Worm (Caenorhabditis elegans): ENCODE results near the gene nrf-5.

ce11 chrV:13803902-13804301 is 24.2 kb upstream of the nrf-5 start, which contains the start of gene swan-2:
- TF ChIP-seq unc-62 (GFP tag; optimal IDR thresholded peaks at IDR 0.05), result no peak
- TF ChIP-seq fkh-10 (GFP tag; optimal IDR thresholded peaks at IDR 0.05), result no peak
- TF ChIP-seq lin-39 (tag; optimal IDR thresholded peaks at IDR 0.05), result no peak
- TF ChIP-seq tbx-2 (tag; optimal IDR thresholded peaks at IDR 0.05), result no peak
- TF ChIP-seq skn-1 (tag; optimal IDR thresholded peaks at IDR 0.05), result no peak

All from whole organism, L1 larva.